Worm (Caenorhabditis elegans) whole organism, mixed stage, embryonic: ENCODE measurements around the gene cest-34.

Source experiments
- ces-1 ChIP-seq: fragments of 150-350 bp; optimal IDR thresholded peaks from 2 replicates; lab custom pipeline; 2014; ENCODE audit warnings: missing biosample characterization, missing genetic modification reagents, missing genetic modification characterization
- nhr-28 ChIP-seq: fragments of 150-350 bp; optimal IDR thresholded peaks from 2 replicates; lab custom pipeline; 2014; ENCODE audit warnings: missing biosample characterization, missing genetic modification characterization
- unc-62 ChIP-seq: fragments of 150-350 bp; optimal IDR thresholded peaks from 2 replicates; lab custom pipeline; 2014; ENCODE audit warnings: missing biosample characterization, missing genetic modification reagents, missing genetic modification characterization

- no peak for TF ChIP-seq nhr-28 (tag; lab: Kevin White, UChicago)
- TF ChIP-seq ces-1 = no peak
- no peak for TF ChIP-seq unc-62
Measured at ce11 chrV:6722378-6722777, 45.8 kb downstream of the cest-34 start, which contains the start of gene ZC487.2.
